Worm (Caenorhabditis elegans): ENCODE data around the gene F10B5.3.

The F10B5.3 gene

ce11 chrII:8193126-8193525 lies 43.3 kb upstream of the F10B5.3 start, which contains the start of gene T05C12.9:
Gene T05C12.9, minus strand, starts transcription at chrII:8193226.
- TF ChIP-seq nfyb-1 (GFP tag; IDR thresholded peaks at IDR 0.05) = no peak

DNA sequence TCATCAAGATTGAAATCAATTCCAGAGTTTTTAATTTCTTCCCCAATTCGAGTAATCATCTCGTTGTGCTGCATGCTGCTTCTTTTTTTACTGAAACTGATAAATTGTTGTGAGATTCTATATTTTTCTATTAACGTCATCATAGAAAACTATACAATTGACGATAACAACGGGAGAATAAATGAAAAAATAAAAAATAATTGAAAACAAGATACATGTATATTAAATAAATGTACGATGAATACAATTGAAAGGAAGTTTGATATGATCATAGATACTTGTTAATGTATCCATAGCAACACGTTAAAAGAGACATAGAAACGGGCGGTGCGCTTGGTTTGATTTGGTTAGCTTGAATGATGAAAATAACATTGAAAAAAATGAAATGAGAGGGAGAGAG lies 40.6 kb upstream of the F10B5.3 start, which contains the start of gene T05C12.8:
Gene T05C12.8 (minus strand): TSS at position 101 of the 400 bp plus-strand sequence.
- TF ChIP-seq nfya-1 (tag; optimal IDR thresholded peaks at IDR 0.05; ENCODE audit: borderline replicate concordance, insufficient read depth) (no peak), rcor-1 (GFP tag; IDR thresholded peaks at IDR 0.05) (no peak)

- no peak for TF ChIP-seq dpff-1 (tag; optimal IDR thresholded peaks at IDR 0.05)
- TF ChIP-seq tbx-9 (tag; optimal IDR thresholded peaks at IDR 0.05; ENCODE audit: borderline replicate concordance) = no peak
- no peak for TF ChIP-seq ccch-3 (GFP tag; optimal IDR thresholded peaks at IDR 0.05)
- no peak for TF ChIP-seq aptf-3 (GFP tag; IDR thresholded peaks at IDR 0.05)
- TF ChIP-seq lsy-27 (tag; optimal IDR thresholded peaks at IDR 0.05; ENCODE audit: borderline replicate concordance, insufficient read depth) = no peak
- 0 out of 2 replicates have a peak, but pooled peaks have one; percentile 29 for TF ChIP-seq lin-26 (GFP tag; IDR thresholded peaks at IDR 0.05)
- no peak for TF ChIP-seq ama-1 (optimal IDR thresholded peaks at IDR 0.05)
- TF ChIP-seq ama-1 (GFP tag; optimal IDR thresholded peaks at IDR 0.05) = peak in 1 of 2 experiments; percentile 33
- no peak for TF ChIP-seq tbp1 (GFP tag; optimal IDR thresholded peaks at IDR 0.05)
- TF ChIP-seq gei-17 (GFP tag; optimal IDR thresholded peaks at IDR 0.05) = no peak
- TF ChIP-seq nhr-120 (GFP tag; IDR thresholded peaks at IDR 0.05) = no peak
- no peak for TF ChIP-seq hrde-1 (tag; optimal IDR thresholded peaks at IDR 0.05; ENCODE audit: borderline replicate concordance)
- no peak for TF ChIP-seq lsl-1 (GFP tag; optimal IDR thresholded peaks at IDR 0.05)
- TF ChIP-seq lin-54 (GFP tag; optimal IDR thresholded peaks at IDR 0.05) = no peak
- no peak for TF ChIP-seq lag-1 (GFP tag; IDR thresholded peaks at IDR 0.05)
- TF ChIP-seq K12H6.12 (tag; optimal IDR thresholded peaks at IDR 0.05) = no peak
- no peak for TF ChIP-seq B0035.1 (tag; optimal IDR thresholded peaks at IDR 0.05)
- no peak for TF ChIP-seq F39B2.1 (GFP tag; IDR thresholded peaks at IDR 0.05)
- peak; percentile 50 for TF ChIP-seq tlf-1 (GFP tag; optimal IDR thresholded peaks at IDR 0.05)
- no peak for TF ChIP-seq F55B11.4 (tag; optimal IDR thresholded peaks at IDR 0.05; ENCODE audit: borderline replicate concordance, insufficient read depth)
- no peak for TF ChIP-seq hlh-26 (GFP tag; conservative IDR thresholded peaks at IDR 0.05)
- TF ChIP-seq F49E8.2 (tag; optimal IDR thresholded peaks at IDR 0.05; ENCODE audit: insufficient read depth) = peak; percentile 21
- TF ChIP-seq snpc-4 (GFP tag; optimal IDR thresholded peaks at IDR 0.05) = no peak
- peak in 1 of 4 experiments; percentile 1 for TF ChIP-seq snpc-4 (tag; optimal IDR thresholded peaks at IDR 0.05)
- peak; percentile 9 for TF ChIP-seq ZK185.1 (tag; optimal IDR thresholded peaks at IDR 0.05; ENCODE audit: poor library complexity, severe bottlenecking)
- TF ChIP-seq F57C9.4 (tag; optimal IDR thresholded peaks at IDR 0.05) = no peak
- TF ChIP-seq athp-1 (tag; optimal IDR thresholded peaks at IDR 0.05) = peak; percentile 74
- no peak for TF ChIP-seq madf-8 (GFP tag; conservative IDR thresholded peaks at IDR 0.05)
- TF ChIP-seq Y67H2A.10 (GFP tag; conservative IDR thresholded peaks at IDR 0.05) = no peak
- TF ChIP-seq mxl-1 (tag; optimal IDR thresholded peaks at IDR 0.05) = no peak
- peak; percentile 60 for TF ChIP-seq madf-6 (GFP tag; IDR thresholded peaks at IDR 0.05)
- no peak for TF ChIP-seq C17E4.6 (GFP tag; IDR thresholded peaks at IDR 0.05)
- peak; percentile 78 for TF ChIP-seq Y53G8AR.9 (GFP tag; conservative IDR thresholded peaks at IDR 0.05)
- TF ChIP-seq attf-6 (GFP tag; IDR thresholded peaks at IDR 0.05) = 0 out of 2 replicates have a peak, but pooled peaks have one; percentile 10
- TF ChIP-seq unc-62 (GFP tag; optimal IDR thresholded peaks at IDR 0.05) = no peak
- TF ChIP-seq ekl-4 (GFP tag; IDR thresholded peaks at IDR 0.05) = 0 out of 2 replicates have a peak, but pooled peaks have one; percentile 15
- TF ChIP-seq lin-35 (GFP tag; optimal IDR thresholded peaks at IDR 0.05) = no peak
- TF ChIP-seq let-526 (GFP tag; IDR thresholded peaks at IDR 0.05) = no peak
- TF ChIP-seq ztf-3 (GFP tag; optimal IDR thresholded peaks at IDR 0.05) = no peak
- TF ChIP-seq mcd-1 (GFP tag; IDR thresholded peaks at IDR 0.05) = no peak
- no peak for TF ChIP-seq zim-3 (tag; optimal IDR thresholded peaks at IDR 0.05)
- no peak for TF ChIP-seq Y95B8A.8 (GFP tag; IDR thresholded peaks at IDR 0.05)
Observed at ce11 chrII:8187516-8187915, 37.7 kb upstream of the F10B5.3 start.

All from whole organism, young adult.